Worm (Caenorhabditis elegans) whole organism, L1 larva: ENCODE results near the gene tat-6.

ENCODE experiments used
- C16A3.4 ChIP-seq: fragments of 150-350 bp; optimal IDR thresholded peaks from 2 replicates; lab custom pipeline; 2014; ENCODE audit warnings: missing biosample characterization, missing genetic modification characterization
- C34B4.2 ChIP-seq: sonication (generic microtip); optimal IDR thresholded peaks from 2 replicates; lab custom pipeline; 2017; ENCODE audit warnings: mild to moderate bottlenecking, missing genetic modification characterization, missing compliant biosample characterization
- aha-1 ChIP-seq: fragments of 150-350 bp; optimal IDR thresholded peaks from 2 replicates; lab custom pipeline; 2014; ENCODE audit warnings: missing biosample characterization, missing genetic modification characterization
- alr-1 ChIP-seq: fragments of 200-800 bp; sonication (Bioruptor generic); optimal IDR thresholded peaks from 2 replicates; lab custom pipeline; 2018; ENCODE audit warnings: borderline replicate concordance, mild to moderate bottlenecking, missing genetic modification characterization, missing compliant biosample characterization
- aly-2 ChIP-seq: fragments of 150-350 bp; optimal IDR thresholded peaks from 2 replicates; lab custom pipeline; 2014; ENCODE audit warnings: missing biosample characterization, missing genetic modification characterization
- blmp-1 ChIP-seq: fragments of 150-350 bp; optimal IDR thresholded peaks from 2 replicates; lab custom pipeline; 2014; ENCODE audit warnings: missing biosample characterization, missing genetic modification characterization
- ceh-88 ChIP-seq: fragments of 200-800 bp; sonication (Bioruptor generic); IDR thresholded peaks from 2 replicates; pipeline ENCODE4 v1.3.6; 2022; ENCODE audit warnings: missing genetic modification characterization, missing compliant biosample characterization
- ces-1 ChIP-seq: fragments of 150-350 bp; optimal IDR thresholded peaks from 2 replicates; lab custom pipeline; 2014; ENCODE audit warnings: missing biosample characterization, missing genetic modification reagents, missing genetic modification characterization
- dsc-1 ChIP-seq: sonication (generic microtip); optimal IDR thresholded peaks from 2 replicates; lab custom pipeline; 2016; ENCODE audit warnings: mild to moderate bottlenecking, missing genetic modification characterization, missing compliant biosample characterization
- efl-1 ChIP-seq, 4 experiments: fragments of 150-350 bp; optimal IDR thresholded peaks in 3 of 4; peaks in 1 of 4; 1 replicate in 1 of 4; 2 replicates in 3 of 4; lab custom pipeline; 2014; ENCODE audit warnings: missing biosample characterization in 2 of 4, missing genetic modification characterization in 2 of 4, missing genetic modification reagents in 2 of 4
- egl-27 ChIP-seq, 2 experiments: fragments of 150-350 bp in 1 of 2; sonication (generic microtip); optimal IDR thresholded peaks; 3 replicates each; lab custom pipeline; 2017 to 2018; ENCODE audit warnings: missing biosample characterization in 2 of 2, missing genetic modification characterization in 2 of 2, missing genetic modification reagents in 2 of 2
- elt-3 ChIP-seq, 6 experiments: fragments of 150-350 bp in 1 of 6; sonication (generic microtip); optimal IDR thresholded peaks; 2 replicates each; lab custom pipeline; 2017 to 2018; ENCODE audit warnings: missing biosample characterization in 6 of 6, missing genetic modification characterization in 6 of 6, inconsistent platforms in 1 of 6
- ets-5 ChIP-seq: fragments of 200-800 bp; sonication (Bioruptor generic); IDR thresholded peaks from 2 replicates; pipeline ENCODE4 v1.3.6; 2022; ENCODE audit warnings: missing genetic modification characterization, missing compliant biosample characterization
- fkh-10 ChIP-seq: sonication (generic microtip); optimal IDR thresholded peaks from 2 replicates; lab custom pipeline; 2017; ENCODE audit warnings: missing biosample characterization, missing genetic modification reagents, missing genetic modification characterization
- hlh-17 ChIP-seq: fragments of 200-800 bp; sonication (Bioruptor generic); optimal IDR thresholded peaks from 2 replicates; lab custom pipeline; 2018; ENCODE audit warnings: missing genetic modification characterization, mild to moderate bottlenecking, missing compliant biosample characterization, moderate library complexity, borderline replicate concordance
- isw-1 ChIP-seq: fragments of 200-800 bp; sonication (Bioruptor generic); IDR thresholded peaks from 2 replicates; pipeline ENCODE4 v1.3.6; 2022; ENCODE audit warnings: missing genetic modification characterization, missing compliant biosample characterization
- jun-1 ChIP-seq: fragments of 150-350 bp; optimal IDR thresholded peaks from 2 replicates; lab custom pipeline; 2014; ENCODE audit warnings: missing biosample characterization, missing genetic modification reagents, missing genetic modification characterization
- lin-14 ChIP-seq: fragments of 200-800 bp; sonication (Bioruptor generic); optimal IDR thresholded peaks from 2 replicates; lab custom pipeline; 2018; ENCODE audit warnings: mild to moderate bottlenecking, missing genetic modification characterization, moderate library complexity, missing compliant biosample characterization
- lin-15B ChIP-seq: fragments of 150-350 bp; sonication (generic microtip); optimal IDR thresholded peaks from 3 replicates; lab custom pipeline; 2014; ENCODE audit warnings: missing biosample characterization, missing genetic modification characterization
- lin-35 ChIP-seq, 2 experiments: fragments of 150-350 bp; optimal IDR thresholded peaks; 2 replicates each; lab custom pipeline; 2014; ENCODE audit warnings: missing biosample characterization in 2 of 2, missing genetic modification characterization in 2 of 2, missing genetic modification reagents in 2 of 2
- mab-9 ChIP-seq: fragments of 200-800 bp; sonication (Bioruptor generic); IDR thresholded peaks from 2 replicates; pipeline ENCODE4 v1.3.6; 2022; ENCODE audit warnings: missing genetic modification reagents, missing genetic modification characterization, missing compliant biosample characterization
- mep-1 ChIP-seq: fragments of 150-350 bp; optimal IDR thresholded peaks from 2 replicates; lab custom pipeline; 2014; ENCODE audit warnings: missing biosample characterization, missing genetic modification characterization
- nhr-12 ChIP-seq: sonication (generic microtip); optimal IDR thresholded peaks from 2 replicates; lab custom pipeline; 2017; ENCODE audit warnings: missing biosample characterization, missing genetic modification characterization
- nhr-19 ChIP-seq: fragments of 200-800 bp; sonication (Bioruptor generic); conservative IDR thresholded peaks from 2 replicates; pipeline ENCODE4 v1.3.6; 2022; ENCODE audit warnings: missing genetic modification characterization, missing compliant biosample characterization
- nhr-71 ChIP-seq: sonication (generic microtip); optimal IDR thresholded peaks from 2 replicates; lab custom pipeline; 2016; ENCODE audit warnings: mild to moderate bottlenecking, missing genetic modification characterization, moderate library complexity, missing compliant biosample characterization
- nhr-85 ChIP-seq: sonication (generic microtip); peaks from one replicate; lab custom pipeline; 2016; ENCODE audit warnings: missing genetic modification characterization, inconsistent platforms, missing compliant biosample characterization
- pag-3 ChIP-seq: sonication (generic microtip); optimal IDR thresholded peaks from 2 replicates; lab custom pipeline; 2017; ENCODE audit warnings: missing genetic modification characterization, mild to moderate bottlenecking, missing compliant biosample characterization, antibody characterized with exemption, borderline replicate concordance; ENCODE audit not compliant: insufficient read depth
- sup-37 ChIP-seq: fragments of 200-800 bp; sonication (Bioruptor generic); optimal IDR thresholded peaks from 2 replicates; lab custom pipeline; 2018; ENCODE audit warnings: mild to moderate bottlenecking, missing genetic modification characterization, missing compliant biosample characterization
- swsn-7 ChIP-seq: sonication (generic microtip); optimal IDR thresholded peaks from 2 replicates; lab custom pipeline; 2016; ENCODE audit warnings: missing genetic modification characterization, missing compliant biosample characterization
- tbx-2 ChIP-seq: sonication (generic microtip); optimal IDR thresholded peaks from 2 replicates; lab custom pipeline; 2016; ENCODE audit warnings: missing genetic modification characterization, missing compliant biosample characterization
- vab-15 ChIP-seq: sonication (generic microtip); optimal IDR thresholded peaks from 2 replicates; lab custom pipeline; 2017; ENCODE audit warnings: missing genotype, mild to moderate bottlenecking, missing genetic modification characterization, missing compliant biosample characterization
- zip-4 ChIP-seq: fragments of 200-800 bp; sonication (Bioruptor generic); optimal IDR thresholded peaks from 2 replicates; lab custom pipeline; 2018; ENCODE audit warnings: mild to moderate bottlenecking, missing genetic modification characterization, moderate library complexity, missing compliant biosample characterization
- ztf-11 ChIP-seq, 2 experiments: sonication (generic microtip); optimal IDR thresholded peaks; 2 replicates each; lab custom pipeline; 2016 to 2017; ENCODE audit warnings: missing genetic modification characterization in 2 of 2, missing biosample characterization in 1 of 2, missing compliant biosample characterization in 1 of 2

The tat-6 gene

DNA sequence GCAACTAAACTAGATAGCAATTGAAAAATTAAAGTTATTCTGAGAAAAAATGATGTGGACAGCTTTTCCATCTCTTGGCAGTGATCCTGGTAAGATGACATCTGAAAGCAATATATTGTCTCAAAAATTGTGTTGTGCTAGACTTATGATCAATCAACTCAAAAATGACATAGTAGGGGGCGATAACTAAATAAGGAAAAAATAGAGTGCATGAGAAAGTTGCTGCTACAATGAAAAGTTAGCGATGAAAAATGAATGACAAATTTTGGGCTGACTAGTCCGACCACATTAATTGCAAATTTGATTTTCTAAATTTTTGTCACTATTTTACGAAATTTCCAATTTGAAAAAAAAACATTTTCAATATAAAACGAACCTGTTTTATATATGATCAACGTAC is 12.3 kb downstream of the tat-6 start, which contains the start of gene srab-9:
Gene srab-9, minus strand, starts transcription at position 101 of the 400 bp plus-strand sequence.
- TF ChIP-seq egl-27 (tag; optimal IDR thresholded peaks at IDR 0.05; lab: Kevin White, UChicago) (no peak), lin-15B (no peak), swsn-7 (tag; lab: Kevin White, UChicago) (no peak)
- TF ChIP-seq, all 84 proteins: peak for 0

DNA sequence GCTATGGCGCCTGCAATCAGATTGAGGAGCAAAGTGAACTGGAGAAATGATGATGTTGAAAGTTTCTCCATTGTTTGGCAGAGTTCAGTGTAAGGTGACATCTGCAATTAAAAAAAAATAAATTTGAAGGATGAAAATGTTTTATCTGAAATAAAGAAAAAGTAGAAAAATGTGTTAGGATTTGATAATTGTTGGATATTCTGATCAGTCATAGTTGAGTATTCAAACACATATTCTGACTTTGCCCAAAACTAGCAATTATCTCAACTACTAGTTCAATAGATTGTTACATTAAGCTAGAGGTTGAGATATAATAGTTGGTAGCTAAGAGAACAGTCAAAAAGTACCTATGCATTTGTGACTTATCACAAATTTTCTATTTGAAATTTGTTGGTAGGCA is 15.6 kb downstream of the tat-6 start, which contains the start of gene srab-10:
Gene srab-10, minus strand, starts transcription at position 101 of the 400 bp plus-strand sequence.
- no peak for TF ChIP-seq jun-1
- TF ChIP-seq, all 84 proteins: peak for 0

DNA sequence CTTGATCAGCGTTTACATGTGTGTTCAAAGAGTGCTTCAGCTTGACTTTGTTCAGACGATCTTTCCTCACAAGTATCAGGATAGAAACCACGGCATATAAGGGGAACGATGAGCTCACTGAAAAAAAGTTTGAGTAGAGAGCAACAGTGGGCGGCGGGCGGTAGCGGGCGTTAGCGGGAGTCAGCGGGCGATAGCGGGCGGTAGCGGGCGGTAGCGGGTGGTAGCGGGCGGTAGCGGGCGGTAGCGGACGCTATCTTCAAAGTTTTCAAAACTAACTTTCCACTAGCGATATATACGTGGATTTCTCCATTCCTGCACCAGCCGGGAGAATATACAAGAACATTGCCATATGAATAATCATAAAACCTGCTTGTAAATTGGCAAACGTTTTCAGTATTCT is 16.3 kb downstream of the tat-6 start:
- TF ChIP-seq nhr-71 (tag; lab: Kevin White, UChicago): no peak
- TF ChIP-seq hlh-17 (GFP tag; lab: Kevin White, UChicago): no peak
- TF ChIP-seq pag-3 (tag; lab: Kevin White, UChicago): no peak
- TF ChIP-seq mep-1 (tag; lab: Kevin White, UChicago): no peak
- TF ChIP-seq blmp-1: no peak
- no peak for TF ChIP-seq ceh-88
- no peak for TF ChIP-seq lin-15B
- TF ChIP-seq sup-37 (GFP tag; lab: Kevin White, UChicago): no peak
- no peak for TF ChIP-seq vab-15 (tag; lab: Kevin White, UChicago)
- no peak for TF ChIP-seq isw-1 (GFP tag; lab: Robert Waterston, UW)
- TF ChIP-seq nhr-85 (tag; lab: Kevin White, UChicago): no peak
- no peak for TF ChIP-seq efl-1 (optimal IDR thresholded peaks at IDR 0.05; lab: Kevin White, UChicago)
- no peak for TF ChIP-seq efl-1 (GFP tag; optimal IDR thresholded peaks at IDR 0.05 in 1 of 2; lab: Kevin White, UChicago)
- no peak for TF ChIP-seq aha-1 (tag; lab: Kevin White, UChicago)
- no peak for TF ChIP-seq elt-3 (tag; optimal IDR thresholded peaks at IDR 0.05; lab: Kevin White, UChicago)
- TF ChIP-seq aly-2 (tag; lab: Kevin White, UChicago): no peak

DNA sequence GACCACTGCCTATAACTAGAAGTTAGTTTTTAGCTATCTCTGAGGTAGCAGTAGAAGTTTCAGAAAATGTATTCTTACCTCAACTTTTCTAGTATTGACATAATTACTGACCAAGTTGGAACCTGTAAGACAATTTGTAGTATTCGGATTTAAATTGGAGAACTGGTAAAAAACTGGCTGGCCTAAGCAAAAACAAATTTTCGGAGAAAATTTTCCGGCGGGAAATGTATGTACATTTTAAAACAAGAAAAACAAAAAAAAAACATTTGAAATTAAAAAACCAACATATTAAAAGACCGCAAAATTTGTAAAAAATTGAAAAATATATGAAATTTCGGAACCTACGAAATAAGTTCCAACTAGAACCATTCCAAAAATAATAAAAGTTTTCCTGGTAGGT is 18.0 kb downstream of the tat-6 start, which contains the start of gene srab-11:
Gene srab-11, minus strand, starts transcription at position 101 of the 400 bp plus-strand sequence.
- no peak for TF ChIP-seq efl-1 (optimal IDR thresholded peaks at IDR 0.05; lab: Kevin White, UChicago)
- no peak for TF ChIP-seq efl-1 (GFP tag; optimal IDR thresholded peaks at IDR 0.05 in 1 of 2; lab: Kevin White, UChicago)
- no peak for TF ChIP-seq nhr-19 (GFP tag; lab: Robert Waterston, UW)
- no peak for TF ChIP-seq egl-27 (tag; optimal IDR thresholded peaks at IDR 0.05; lab: Kevin White, UChicago)
- no peak for TF ChIP-seq lin-35 (GFP tag; optimal IDR thresholded peaks at IDR 0.05; lab: Kevin White, UChicago)
- TF ChIP-seq mab-9 (GFP tag; lab: Robert Waterston, UW): no peak
- no peak for TF ChIP-seq fkh-10 (GFP tag; lab: Kevin White, UChicago)
- no peak for TF ChIP-seq lin-14
- no peak for TF ChIP-seq zip-4
- TF ChIP-seq swsn-7 (tag; lab: Kevin White, UChicago): no peak
- no peak for TF ChIP-seq C16A3.4
- TF ChIP-seq ces-1 (GFP tag; lab: Kevin White, UChicago): no peak
- TF ChIP-seq ztf-11 (tag; optimal IDR thresholded peaks at IDR 0.05; lab: Kevin White, UChicago): no peak
- no peak for TF ChIP-seq C34B4.2 (tag; lab: Kevin White, UChicago)
- no peak for TF ChIP-seq alr-1 (tag; lab: Kevin White, UChicago)
- TF ChIP-seq dsc-1 (tag; lab: Kevin White, UChicago): no peak
- TF ChIP-seq ets-5: no peak
- no peak for TF ChIP-seq tbx-2 (tag; lab: Kevin White, UChicago)
- TF ChIP-seq nhr-12 (tag; lab: Kevin White, UChicago): no peak
- TF ChIP-seq, all 84 proteins: peak for 0
